Worm (Caenorhabditis elegans): ENCODE results near the gene lips-11.

- TF ChIP-seq dao-5 (tag; optimal IDR thresholded peaks at IDR 0.05): no peak
- no peak for TF ChIP-seq him-1 (tag; optimal IDR thresholded peaks at IDR 0.05)
Measured at ce11 chrII:1136485-1136884, 25.7 kb upstream of the lips-11 start, which contains the start of gene pod-2.

Data from whole organism, L4/young adult.